Worm (Caenorhabditis elegans): ENCODE data around the gene kel-8.

- TF ChIP-seq him-1 (tag; optimal IDR thresholded peaks at IDR 0.05) (no peak), W03F9.2 (tag; optimal IDR thresholded peaks at IDR 0.05) (peak; percentile 2), dao-5 (tag; optimal IDR thresholded peaks at IDR 0.05) (no peak)
Observed at ce11 chrV:2657682-2658081, 13.6 kb upstream of the kel-8 start.
